Worm (Caenorhabditis elegans): ENCODE measurements around the gene gst-44.

DNA sequence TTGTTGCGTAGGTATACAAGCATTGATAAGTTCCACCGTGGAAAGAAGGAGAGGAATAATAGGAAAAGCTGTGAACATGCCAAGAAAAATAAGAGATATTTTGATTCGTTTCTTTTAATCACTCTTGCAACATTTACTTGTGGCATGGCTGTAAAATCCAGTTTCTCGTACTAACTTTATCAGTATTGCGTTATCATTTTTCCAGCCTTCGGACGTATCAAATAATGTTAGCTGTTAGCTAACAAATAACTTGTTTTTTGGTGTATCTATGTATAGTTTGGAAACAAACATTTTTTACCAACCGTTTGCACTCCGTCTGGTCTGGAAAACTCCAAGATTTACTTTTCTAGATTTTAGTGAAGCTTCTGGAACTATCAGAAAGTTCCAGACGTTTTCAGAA lies 42.8 kb downstream of the gst-44 start, which contains the start of gene clec-234:
- TF ChIP-seq lin-15B (tag; optimal IDR thresholded peaks at IDR 0.05) (no peak), ama-1 (optimal IDR thresholded peaks at IDR 0.05) (no peak), nhr-28 (tag; optimal IDR thresholded peaks at IDR 0.05) (no peak), unc-39 (tag; optimal IDR thresholded peaks at IDR 0.05) (no peak), unc-62 (GFP tag; optimal IDR thresholded peaks at IDR 0.05) (no peak), ceh-82 (tag; optimal IDR thresholded peaks at IDR 0.05) (no peak), R02D3.7 (tag; optimal IDR thresholded peaks at IDR 0.05) (no peak), mml-1 (tag; optimal IDR thresholded peaks at IDR 0.05) (no peak), ztf-4 (tag; optimal IDR thresholded peaks at IDR 0.05) (no peak), nhr-25 (tag; optimal IDR thresholded peaks at IDR 0.05) (no peak), nhr-12 (tag; optimal IDR thresholded peaks at IDR 0.05) (no peak)
